Fruit fly (Drosophila melanogaster): ENCODE measurements around the gene CG2698.

The CG2698 gene

dm6 chr3R:8037896-8038295 is 36.5 kb downstream of the CG2698 start (continued):
- peak; percentile 9 for TF ChIP-seq unpg (GFP tag; optimal IDR thresholded peaks at IDR 0.05)
- no peak for TF ChIP-seq CG3163 (GFP tag; optimal IDR thresholded peaks at IDR 0.05)
- no peak for TF ChIP-seq CG15479 (GFP tag; optimal IDR thresholded peaks at IDR 0.05)
- TF ChIP-seq ATbp (GFP tag; optimal IDR thresholded peaks at IDR 0.05), result peak; percentile 13
- 0 out of 3 replicates have a peak, but pooled peaks have one; percentile 11 for TF ChIP-seq row (GFP tag; IDR thresholded peaks at IDR 0.05)
- TF ChIP-seq Drgx (GFP tag; IDR thresholded peaks at IDR 0.05), result peak; percentile 81
- peak; percentile 77 for TF ChIP-seq Blimp-1 (GFP tag; optimal IDR thresholded peaks at IDR 0.05)
- peak; percentile 20 for TF ChIP-seq CG17829 (tag; optimal IDR thresholded peaks at IDR 0.05)
- TF ChIP-seq CG17359 (tag; optimal IDR thresholded peaks at IDR 0.05), result peak; percentile 17
- no peak for TF ChIP-seq D (optimal IDR thresholded peaks at IDR 0.05)
- peak; percentile 2 for TF ChIP-seq D (GFP tag; optimal IDR thresholded peaks at IDR 0.05)
- peak; percentile 33; the same call in 1 of the 2 replicates for TF ChIP-seq Ptx1 (GFP tag; IDR thresholded peaks at IDR 0.05)
- no peak for TF ChIP-seq Sox102F (GFP tag; optimal IDR thresholded peaks at IDR 0.05)
- TF ChIP-seq H2.0 (GFP tag; IDR thresholded peaks at IDR 0.05), result peak; percentile 12; the same call in 1 of the 2 replicates
- peak in 1 of 2 experiments; percentile 51 for TF ChIP-seq bsh (GFP tag; optimal IDR thresholded peaks at IDR 0.05)
- TF ChIP-seq CG43689 (GFP tag; IDR thresholded peaks at IDR 0.05), result no peak
- TF ChIP-seq sim (GFP tag; IDR thresholded peaks at IDR 0.05), result 0 out of 2 replicates have a peak, but pooled peaks have one; percentile 48
- peak; percentile 62 for TF ChIP-seq CG11504 (tag; optimal IDR thresholded peaks at IDR 0.05)
- peak; percentile 8 for TF ChIP-seq gcm (GFP tag; optimal IDR thresholded peaks at IDR 0.05)
- peak; percentile 4 for TF ChIP-seq nmo (GFP tag; optimal IDR thresholded peaks at IDR 0.05)
- peak; percentile 50 for TF ChIP-seq CG32772 (GFP tag; IDR thresholded peaks at IDR 0.05)
- TF ChIP-seq CG6254 (GFP tag; optimal IDR thresholded peaks at IDR 0.05), result peak; percentile 9
- peak; percentile 5 for TF ChIP-seq tap (tag; optimal IDR thresholded peaks at IDR 0.05)
- peak; percentile 36; the same call in 1 of the 2 replicates for TF ChIP-seq Rx (GFP tag; IDR thresholded peaks at IDR 0.05)
- TF ChIP-seq lab (GFP tag; optimal IDR thresholded peaks at IDR 0.05), result no peak
- TF ChIP-seq Xrp1 (GFP tag; IDR thresholded peaks at IDR 0.05), result peak; percentile 47; the same call in 1 of the 2 replicates
- TF ChIP-seq CG18262 (tag; optimal IDR thresholded peaks at IDR 0.05), result peak; percentile 53
- TF ChIP-seq CG31441 (GFP tag; IDR thresholded peaks at IDR 0.05), result peak; percentile 41; the same call in 1 of the 2 replicates
- peak; percentile 8 for TF ChIP-seq zen (tag; optimal IDR thresholded peaks at IDR 0.05)
- TF ChIP-seq CG31224 (GFP tag; IDR thresholded peaks at IDR 0.05), result no peak

- TF ChIP-seq CG6272 (GFP tag; IDR thresholded peaks at IDR 0.05) (no peak), CG17802 (tag; optimal IDR thresholded peaks at IDR 0.05) (no peak), CG13287 (GFP tag; IDR thresholded peaks at IDR 0.05; ENCODE audit: partially characterized antibody) (no peak), CG7745 (tag; optimal IDR thresholded peaks at IDR 0.05) (no peak), CG13624 (GFP tag; optimal IDR thresholded peaks at IDR 0.05) (no peak), Pdp1 (GFP tag; optimal IDR thresholded peaks at IDR 0.05) (no peak), CG18476 (GFP tag; optimal IDR thresholded peaks at IDR 0.05) (no peak)
Measured at dm6 chr3R:8038927-8039326, 37.6 kb downstream of the CG2698 start.

DNA sequence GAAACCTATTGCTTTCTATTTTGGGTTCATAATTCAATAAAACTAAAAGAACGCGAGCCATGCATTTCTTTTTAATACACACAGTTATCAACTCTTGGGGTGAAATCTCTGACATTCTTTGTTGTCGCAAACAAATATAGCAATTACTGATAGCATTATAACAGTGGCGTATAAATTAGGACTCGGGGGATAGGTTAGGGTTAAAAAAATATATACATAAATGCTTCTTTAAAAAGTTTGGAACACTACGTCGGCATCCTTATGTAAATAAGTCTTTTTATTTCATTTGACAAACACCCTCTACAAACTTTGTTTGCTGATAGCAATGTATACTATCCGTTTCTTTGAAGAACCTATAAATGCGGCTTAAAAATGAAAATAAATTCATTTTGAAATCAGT is 39.5 kb downstream of the CG2698 start, which contains the start of gene CG43060:
Gene CG43060, plus strand, starts transcription at position 382 of the 400 bp plus-strand sequence.
- TF ChIP-seq CG31441 (GFP tag; IDR thresholded peaks at IDR 0.05) (no peak), ems (GFP tag; optimal IDR thresholded peaks at IDR 0.05) (no peak), dan (GFP tag; IDR thresholded peaks at IDR 0.05) (no peak), Lhr (GFP tag; optimal IDR thresholded peaks at IDR 0.05) (no peak), vnd (GFP tag; IDR thresholded peaks at IDR 0.05; ENCODE audit: partially characterized antibody) (no peak), tx (GFP tag; optimal IDR thresholded peaks at IDR 0.05) (no peak), amos (GFP tag; IDR thresholded peaks at IDR 0.05; ENCODE audit: partially characterized antibody) (no peak), CG1529 (GFP tag; optimal IDR thresholded peaks at IDR 0.05) (no peak), Xbp1 (GFP tag; optimal IDR thresholded peaks at IDR 0.05) (no peak), vfl (GFP tag; optimal IDR thresholded peaks at IDR 0.05) (no peak), CG15601 (tag; optimal IDR thresholded peaks at IDR 0.05) (no peak), Lpt (GFP tag; optimal IDR thresholded peaks at IDR 0.05) (no peak), sd (tag; optimal IDR thresholded peaks at IDR 0.05) (no peak), CG2678 (tag; optimal IDR thresholded peaks at IDR 0.05) (no peak)

Measured in whole organism, embryonic.